Fruit fly (Drosophila melanogaster) whole organism: ENCODE results near the gene al.

Experiments used
- CG8478 ChIP-seq: fragments of >200 bp; optimal IDR thresholded peaks from 2 replicates; lab custom pipeline; 2018; ENCODE audit warnings: inconsistent platforms
- Dll ChIP-seq: fragments of >200 bp; optimal IDR thresholded peaks from 2 replicates; lab custom pipeline; 2017
- EcR ChIP-seq, 2 experiments: fragments of >200 bp; optimal IDR thresholded peaks; 2 replicates each; lab custom pipeline; 2017; ENCODE audit warnings: missing biosample characterization in 2 of 2, missing genetic modification characterization in 2 of 2, missing genetic modification reagents in 2 of 2
- pan ChIP-seq: fragments of >200 bp; optimal IDR thresholded peaks from 2 replicates; lab custom pipeline; 2017
- psq ChIP-seq: fragments of >200 bp; optimal IDR thresholded peaks from 2 replicates; lab custom pipeline; 2017
- usp ChIP-seq: fragments of >200 bp; optimal IDR thresholded peaks from 2 replicates; lab custom pipeline; 2017; ENCODE audit warnings: missing biosample characterization, missing genetic modification characterization, mixed read lengths

The al gene

DNA sequence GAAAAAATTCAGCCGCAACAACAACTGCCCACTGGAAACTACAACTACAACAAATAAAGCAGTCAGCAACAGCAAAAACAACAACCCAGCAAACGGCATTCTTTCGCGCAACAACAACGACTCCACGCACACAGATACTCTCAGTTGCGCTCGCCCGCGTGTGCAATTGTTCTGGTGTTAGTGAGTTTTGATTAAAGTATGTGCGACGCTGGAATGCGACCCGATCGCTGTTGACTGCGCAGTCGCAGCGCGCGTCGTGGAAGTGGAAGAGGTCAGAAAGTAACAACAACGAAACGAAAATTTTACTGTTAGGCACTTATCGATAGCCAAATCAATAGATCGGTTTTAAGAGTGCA lies 53.7 kb downstream of the al start:
- TF ChIP-seq psq (no peak), usp (GFP tag; lab: Kevin White, UChicago) (no peak), CG8478 (lab: Kevin White, UChicago) (no peak), pan (lab: Kevin White, UChicago) (no peak), Dll (lab: Kevin White, UChicago) (no peak), EcR (GFP tag; optimal IDR thresholded peaks at IDR 0.05; lab: Kevin White, UChicago) (no peak)

DNA sequence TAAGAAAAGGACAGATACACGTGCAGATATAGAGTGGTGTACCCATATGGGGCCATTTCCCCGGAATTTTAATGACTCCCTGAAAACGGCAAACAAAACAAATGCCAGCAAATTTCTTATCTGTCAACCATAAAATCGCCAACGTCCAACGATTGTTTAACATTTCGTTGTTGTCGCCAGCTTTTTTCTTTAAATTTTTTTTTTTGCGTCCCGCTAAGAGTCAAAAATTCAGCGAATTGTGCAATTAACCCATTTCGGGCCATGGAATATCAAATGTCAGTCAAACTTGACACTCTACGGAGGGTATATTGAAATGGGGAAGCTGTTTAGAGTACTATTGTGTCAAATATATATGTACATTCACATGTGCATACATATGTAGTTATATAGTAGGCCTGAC lies 54.2 kb downstream of the al start:
- TF ChIP-seq pan (lab: Kevin White, UChicago) (no peak), CG8478 (lab: Kevin White, UChicago) (no peak), psq (no peak), Dll (lab: Kevin White, UChicago) (no peak), usp (GFP tag; lab: Kevin White, UChicago) (no peak), EcR (GFP tag; optimal IDR thresholded peaks at IDR 0.05; lab: Kevin White, UChicago) (no peak)

DNA sequence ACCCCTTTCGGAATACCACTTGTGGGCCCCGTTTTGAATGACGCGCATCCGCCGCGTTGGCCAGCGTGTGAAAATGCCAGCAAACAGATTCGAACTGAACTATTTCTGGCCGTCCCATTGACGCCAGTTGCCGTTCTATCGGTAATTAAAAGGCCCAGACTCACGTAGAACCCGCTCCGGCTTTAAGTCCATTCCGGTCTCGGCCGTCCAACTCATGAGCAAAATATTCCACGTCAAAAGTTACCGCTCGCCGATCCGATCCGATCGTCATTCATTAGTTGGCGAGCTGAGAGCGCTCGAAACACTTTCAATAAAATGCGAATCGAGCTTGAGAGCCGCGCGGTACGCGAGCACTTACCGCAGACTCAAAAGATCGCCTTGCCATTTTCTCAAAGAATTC lies 56.5 kb downstream of the al start:
- TF ChIP-seq usp (GFP tag; lab: Kevin White, UChicago) = no peak

DNA sequence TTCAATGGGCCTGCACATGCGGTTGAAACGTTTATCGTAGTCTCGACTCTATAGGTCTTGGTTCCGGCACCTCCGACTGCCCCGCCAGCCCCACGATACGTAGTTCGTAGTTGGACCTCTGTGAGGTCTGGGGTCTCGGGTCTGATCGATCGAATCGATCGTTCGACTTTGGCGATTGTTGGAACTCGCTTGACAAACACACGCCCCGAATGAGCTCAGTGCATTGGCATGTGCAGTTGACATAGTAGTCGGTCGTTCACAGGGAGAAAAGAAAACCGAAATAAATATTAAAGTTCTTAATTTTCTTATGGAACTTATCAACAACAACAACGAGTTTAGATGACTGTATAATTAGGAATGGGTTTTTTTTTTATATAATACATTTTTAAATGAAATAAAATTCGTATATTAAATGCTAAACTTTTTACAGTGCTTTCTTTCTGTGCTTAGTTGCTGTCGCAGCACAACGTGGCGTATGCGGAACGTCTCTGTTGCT lies 57.4 kb downstream of the al start:
- TF ChIP-seq Dll (lab: Kevin White, UChicago) = no peak
- TF ChIP-seq CG8478 (lab: Kevin White, UChicago) = no peak
- TF ChIP-seq pan (lab: Kevin White, UChicago) = no peak
- TF ChIP-seq psq = no peak
- no peak for TF ChIP-seq EcR (GFP tag; optimal IDR thresholded peaks at IDR 0.05; lab: Kevin White, UChicago)
- no peak for TF ChIP-seq usp (GFP tag; lab: Kevin White, UChicago)
